Worm (Caenorhabditis elegans): Measurements from ENCODE around the gene skr-19.

Gene skr-19

DNA sequence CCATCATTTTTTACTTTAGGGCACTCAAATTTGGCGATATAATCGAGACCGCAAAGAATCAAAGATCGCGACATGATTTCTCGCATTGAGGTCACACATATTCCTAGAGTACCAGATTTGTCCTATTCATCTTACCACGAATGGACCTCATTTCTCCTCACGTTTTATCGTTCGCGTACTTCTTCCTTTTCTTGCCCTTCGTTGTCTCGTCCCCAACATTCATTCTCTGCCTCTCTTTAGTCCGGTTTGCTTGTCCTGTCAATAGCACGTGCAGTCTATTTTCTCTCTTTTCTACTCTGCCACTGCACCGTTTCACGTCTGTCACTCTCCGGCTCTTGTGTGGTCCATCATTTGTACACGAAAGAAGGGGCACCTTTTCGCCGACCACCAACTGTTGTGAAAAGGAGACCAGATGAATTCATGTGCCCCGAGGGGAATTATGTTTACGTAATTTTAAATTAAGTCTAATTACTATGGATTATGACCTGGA is 26.9 kb upstream of the skr-19 start (continued):
- TF ChIP-seq ztf-4 (tag; optimal IDR thresholded peaks at IDR 0.05) (peak; percentile 61), ama-1 (optimal IDR thresholded peaks at IDR 0.05) (no peak), nhr-25 (tag; optimal IDR thresholded peaks at IDR 0.05) (peak; percentile 77), unc-62 (GFP tag; optimal IDR thresholded peaks at IDR 0.05) (no peak), elt-3 (tag; optimal IDR thresholded peaks at IDR 0.05) (no peak), ztf-11 (tag; optimal IDR thresholded peaks at IDR 0.05) (no peak), lin-13 (GFP tag; optimal IDR thresholded peaks at IDR 0.05) (peak; percentile 16), peb-1 (tag; optimal IDR thresholded peaks at IDR 0.05) (no peak), Y55F3AM.14 (GFP tag; optimal IDR thresholded peaks at IDR 0.05) (peak; percentile 1), unc-39 (tag; optimal IDR thresholded peaks at IDR 0.05) (no peak), nhr-23 (tag; optimal IDR thresholded peaks at IDR 0.05) (no peak), egl-27 (tag; optimal IDR thresholded peaks at IDR 0.05) (peak; percentile 25), sma-3 (GFP tag; optimal IDR thresholded peaks at IDR 0.05) (peak; percentile 63), aly-2 (tag; optimal IDR thresholded peaks at IDR 0.05) (no peak), mdl-1 (tag; optimal IDR thresholded peaks at IDR 0.05) (peak; percentile 96), nhr-11 (tag; optimal IDR thresholded peaks at IDR 0.05) (no peak), sma-9 (GFP tag; optimal IDR thresholded peaks at IDR 0.05) (peak; percentile 83), sma-9 (tag; optimal IDR thresholded peaks at IDR 0.05) (no peak), unc-55 (GFP tag; optimal IDR thresholded peaks at IDR 0.05) (peak; percentile 37), ceh-82 (tag; optimal IDR thresholded peaks at IDR 0.05) (no peak)

DNA sequence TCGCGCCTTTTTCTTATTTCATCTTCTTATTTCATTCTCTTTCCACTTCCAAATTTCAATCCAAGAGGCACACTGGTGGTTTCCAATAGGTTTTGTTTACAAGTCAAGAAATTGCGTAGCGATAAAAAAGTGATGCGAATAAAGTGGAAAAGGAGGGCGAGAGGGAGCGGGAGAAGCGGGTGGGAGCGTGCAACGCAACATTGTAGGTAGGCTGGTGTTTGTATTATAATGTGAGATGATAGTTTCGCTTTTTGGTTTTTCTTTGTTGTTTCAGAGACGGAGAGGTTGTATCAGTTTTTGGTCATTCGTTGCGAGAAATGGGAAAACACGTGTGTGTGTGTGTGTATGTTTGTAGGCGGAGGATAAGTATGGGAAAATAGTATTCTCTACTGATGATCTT is 25.7 kb upstream of the skr-19 start:
- TF ChIP-seq alr-1 (tag; optimal IDR thresholded peaks at IDR 0.05) (no peak), fos-1 (tag; optimal IDR thresholded peaks at IDR 0.05) (peak; percentile 54), nhr-77 (tag; optimal IDR thresholded peaks at IDR 0.05) (no peak), ceh-16 (tag; optimal IDR thresholded peaks at IDR 0.05) (no peak), ceh-82 (tag; optimal IDR thresholded peaks at IDR 0.05) (no peak), C34F6.9 (tag; optimal IDR thresholded peaks at IDR 0.05) (no peak), egl-27 (tag; optimal IDR thresholded peaks at IDR 0.05) (no peak), mdl-1 (tag; optimal IDR thresholded peaks at IDR 0.05) (peak; percentile 40 to 69), ztf-11 (tag; optimal IDR thresholded peaks at IDR 0.05) (no peak), aly-2 (tag; optimal IDR thresholded peaks at IDR 0.05) (no peak), lin-11 (tag; optimal IDR thresholded peaks at IDR 0.05) (no peak), zag-1 (tag; optimal IDR thresholded peaks at IDR 0.05) (no peak), nhr-11 (tag; optimal IDR thresholded peaks at IDR 0.05) (no peak), sem-4 (tag; optimal IDR thresholded peaks at IDR 0.05) (peak; percentile 14), nhr-12 (tag; optimal IDR thresholded peaks at IDR 0.05) (no peak), lin-39 (tag; optimal IDR thresholded peaks at IDR 0.05) (no peak), nhr-129 (tag; optimal IDR thresholded peaks at IDR 0.05) (peak; percentile 66), mbf-1 (tag; optimal IDR thresholded peaks at IDR 0.05) (no peak), ama-1 (optimal IDR thresholded peaks at IDR 0.05) (no peak), nhr-23 (tag; optimal IDR thresholded peaks at IDR 0.05) (no peak), skn-1 (tag; optimal IDR thresholded peaks at IDR 0.05) (no peak), lin-13 (GFP tag; optimal IDR thresholded peaks at IDR 0.05) (no peak), lsy-2 (tag; optimal IDR thresholded peaks at IDR 0.05) (no peak), unc-39 (tag; optimal IDR thresholded peaks at IDR 0.05) (no peak), R02D3.7 (tag; optimal IDR thresholded peaks at IDR 0.05) (no peak), ZK546.5 (tag; optimal IDR thresholded peaks at IDR 0.05) (no peak), F13H6.1 (tag; optimal IDR thresholded peaks at IDR 0.05) (peak; percentile 76), blmp-1 (tag; optimal IDR thresholded peaks at IDR 0.05; ENCODE audit: insufficient read depth) (peak; percentile 70), sma-3 (GFP tag; optimal IDR thresholded peaks at IDR 0.05) (peak; percentile 70), mab-5 (tag; optimal IDR thresholded peaks at IDR 0.05) (no peak), unc-55 (GFP tag; optimal IDR thresholded peaks at IDR 0.05) (no peak), Y55F3AM.14 (GFP tag; optimal IDR thresholded peaks at IDR 0.05) (peak; percentile 36), ztf-4 (tag; optimal IDR thresholded peaks at IDR 0.05) (no peak), snpc-4 (tag; optimal IDR thresholded peaks at IDR 0.05) (no peak), ztf-1 (GFP tag; conservative IDR thresholded peaks at IDR 0.05) (no peak), nhr-25 (tag; optimal IDR thresholded peaks at IDR 0.05) (peak; percentile 79), peb-1 (tag; optimal IDR thresholded peaks at IDR 0.05) (no peak), gmeb-1 (tag; optimal IDR thresholded peaks at IDR 0.05) (peak; percentile 61), nhr-237 (tag; optimal IDR thresholded peaks at IDR 0.05) (no peak), nhr-10 (tag; optimal IDR thresholded peaks at IDR 0.05) (no peak), nhr-21 (tag; optimal IDR thresholded peaks at IDR 0.05) (peak; percentile 6), nhr-6 (tag; optimal IDR thresholded peaks at IDR 0.05) (no peak), elt-1 (tag; optimal IDR thresholded peaks at IDR 0.05) (no peak), sma-9 (GFP tag; optimal IDR thresholded peaks at IDR 0.05) (peak; percentile 85), sma-9 (tag; optimal IDR thresholded peaks at IDR 0.05) (no peak), dmd-4 (tag; optimal IDR thresholded peaks at IDR 0.05) (no peak), elt-3 (tag; optimal IDR thresholded peaks at IDR 0.05) (no peak), crh-2 (tag; optimal IDR thresholded peaks at IDR 0.05) (peak; percentile 71), unc-62 (GFP tag; optimal IDR thresholded peaks at IDR 0.05) (no peak)
